Worm (Caenorhabditis elegans): Measurements from ENCODE around the gene sre-39.

ce11 chrII:4665359-4665758 is 21.7 kb upstream of the sre-39 start, which contains the start of gene T05A7.11:
- TF ChIP-seq dao-5 (tag; optimal IDR thresholded peaks at IDR 0.05) (no peak), W03F9.2 (tag; optimal IDR thresholded peaks at IDR 0.05) (no peak), him-1 (tag; optimal IDR thresholded peaks at IDR 0.05) (no peak)
